Fruit fly (Drosophila melanogaster): ENCODE data around the gene CG31174.

DNA sequence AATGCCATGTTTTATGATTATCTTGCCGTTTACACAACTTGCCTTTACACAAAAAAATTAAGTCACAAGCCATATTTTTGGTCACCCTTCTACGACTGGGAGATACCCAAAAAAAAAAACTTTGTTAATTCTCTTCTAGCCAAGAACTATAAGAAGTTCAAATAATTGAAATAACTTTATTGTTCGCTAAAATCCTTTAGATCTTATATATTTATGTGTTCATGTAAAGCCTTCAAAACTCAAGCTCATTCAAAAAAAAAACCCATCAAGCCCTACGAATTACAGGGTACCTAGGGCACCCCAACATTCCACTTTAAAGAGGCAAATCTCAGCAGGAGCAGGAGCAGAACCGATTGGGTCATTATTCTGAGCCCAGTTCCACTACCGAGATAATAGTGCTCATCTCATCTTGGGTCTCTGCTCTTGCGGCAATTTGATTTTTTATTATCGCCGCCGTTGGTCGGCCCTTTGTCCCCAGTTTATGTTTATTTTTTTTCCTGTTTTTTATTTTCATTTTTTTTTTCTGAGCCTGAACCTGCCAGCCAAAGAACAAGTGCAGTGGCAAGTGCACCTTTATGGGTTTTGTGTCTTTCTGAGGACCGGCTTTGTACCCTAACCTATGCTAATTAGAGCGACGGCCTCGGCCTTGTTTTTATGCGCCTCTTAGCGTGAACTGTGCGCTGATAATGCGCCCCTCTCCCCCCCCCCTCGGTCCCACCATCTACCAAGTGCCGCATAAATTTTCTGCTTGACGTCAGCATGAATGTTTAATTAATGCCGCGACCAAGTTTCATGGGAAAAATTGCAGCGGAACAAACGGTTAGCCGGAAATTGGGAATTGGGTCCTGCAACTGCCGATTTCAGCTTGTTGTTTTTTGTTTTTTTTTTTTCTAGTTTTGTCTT, 27.6 kb downstream of the CG31174 start:
- TF ChIP-seq CG8478 (optimal IDR thresholded peaks at IDR 0.05) = no peak
- TF ChIP-seq CTCF (optimal IDR thresholded peaks at IDR 0.05) = no peak
